Fruit fly (Drosophila melanogaster) whole organism, embryonic: ENCODE data around the gene bor.
A peak's percentile ranks its signal among the peaks of the same experiment; 100 is the strongest.

ENCODE experiments used
- ATbp ChIP-seq: fragments of 200-800 bp; sonication (Bioruptor generic); optimal IDR thresholded peaks from 2 replicates; lab custom pipeline; 2017; ENCODE audit warnings: missing biosample characterization, mild to moderate bottlenecking, missing genetic modification characterization, missing genetic modification reagents
- Adf1 ChIP-seq: fragments of 200-800 bp; sonication (Bioruptor generic); IDR thresholded peaks from 2 replicates; pipeline ENCODE4 v1.3.6; 2022; ENCODE audit warnings: missing biosample characterization, missing genetic modification characterization
- B-H2 ChIP-seq: fragments of 200-800 bp; sonication (Bioruptor generic); optimal IDR thresholded peaks from 2 replicates; lab custom pipeline; 2018; ENCODE audit warnings: missing biosample characterization, mild to moderate bottlenecking, missing genetic modification characterization
- Bgb ChIP-seq: fragments of 200-800 bp; sonication (Bioruptor generic); IDR thresholded peaks from 2 replicates; pipeline ENCODE4 v1.3.6; 2022; ENCODE audit warnings: missing biosample characterization, missing genetic modification characterization; ENCODE audit not compliant: partially characterized antibody
- CG10543 ChIP-seq: fragments of 200-800 bp; sonication (Bioruptor generic); optimal IDR thresholded peaks from 3 replicates; lab custom pipeline; 2017; ENCODE audit warnings: missing biosample characterization, mild to moderate bottlenecking, missing genetic modification characterization, moderate library complexity
- CG11723 ChIP-seq: fragments of 200-800 bp; sonication (Bioruptor generic); optimal IDR thresholded peaks from 2 replicates; lab custom pipeline; 2017; ENCODE audit warnings: missing biosample characterization, mild to moderate bottlenecking, missing genetic modification characterization
- CG12219 ChIP-seq: fragments of 200-800 bp; sonication (Bioruptor generic); optimal IDR thresholded peaks from 3 replicates; lab custom pipeline; 2018; ENCODE audit warnings: missing biosample characterization, mild to moderate bottlenecking, missing genetic modification characterization
- CG13123 ChIP-seq: fragments of 200-800 bp; sonication (Bioruptor generic); optimal IDR thresholded peaks from 2 replicates; lab custom pipeline; 2016; ENCODE audit warnings: missing biosample characterization, missing genetic modification characterization
- CG1529 ChIP-seq: fragments of 200-800 bp; sonication (Bioruptor generic); optimal IDR thresholded peaks from 3 replicates; lab custom pipeline; 2018; ENCODE audit warnings: missing biosample characterization, missing genetic modification characterization
- CG16779 ChIP-seq: fragments of 200-800 bp; sonication (Bioruptor generic); IDR thresholded peaks from 2 replicates; pipeline ENCODE4 v1.3.6; 2022; ENCODE audit warnings: missing biosample characterization, missing genetic modification characterization
- CG17568 ChIP-seq: fragments of 200-800 bp; sonication (Bioruptor generic); optimal IDR thresholded peaks from 2 replicates; lab custom pipeline; 2018; ENCODE audit warnings: missing biosample characterization, mild to moderate bottlenecking, missing genetic modification characterization, moderate library complexity
- CG2116 ChIP-seq: fragments of 200-800 bp; sonication (Bioruptor generic); optimal IDR thresholded peaks from 3 replicates; lab custom pipeline; 2018; ENCODE audit warnings: missing biosample characterization, mild to moderate bottlenecking, missing genetic modification characterization
- CG31365 ChIP-seq: fragments of 200-800 bp; sonication (Bioruptor generic); optimal IDR thresholded peaks from 2 replicates; lab custom pipeline; 2018; ENCODE audit warnings: missing biosample characterization, mild to moderate bottlenecking, missing genetic modification characterization
- CG3163 ChIP-seq: fragments of 200-800 bp; sonication (Bioruptor generic); optimal IDR thresholded peaks from 3 replicates; lab custom pipeline; 2016; ENCODE audit warnings: missing biosample characterization, missing genetic modification characterization
- CG34422 ChIP-seq: fragments of 200-800 bp; sonication (Bioruptor generic); IDR thresholded peaks from 3 replicates; pipeline ENCODE4 v1.3.6; 2022; ENCODE audit warnings: missing biosample characterization, missing genetic modification characterization
- CG3838 ChIP-seq: fragments of 200-800 bp; sonication (Bioruptor generic); optimal IDR thresholded peaks from 3 replicates; lab custom pipeline; 2016; ENCODE audit warnings: missing biosample characterization, missing genetic modification characterization
- CG4730 ChIP-seq: fragments of 200-800 bp; sonication (Bioruptor generic); IDR thresholded peaks from 2 replicates; pipeline ENCODE4 v1.3.6; 2022; ENCODE audit warnings: missing biosample characterization, missing genetic modification characterization
- CG6175 ChIP-seq: fragments of 200-800 bp; sonication (Bioruptor generic); IDR thresholded peaks from 3 replicates; pipeline ENCODE4 v1.3.6; 2022; ENCODE audit warnings: missing biosample characterization, missing genetic modification characterization
- CG7357 ChIP-seq: fragments of 200-800 bp; sonication (Bioruptor generic); IDR thresholded peaks from 3 replicates; pipeline ENCODE4 v1.3.6; 2022; ENCODE audit warnings: missing biosample characterization, missing genetic modification characterization
- CG8924 ChIP-seq: fragments of 200-800 bp; optimal IDR thresholded peaks from 3 replicates; lab custom pipeline; 2019; ENCODE audit warnings: missing biosample characterization, mild to moderate bottlenecking, missing genetic modification characterization, moderate library complexity
- CG9876 ChIP-seq: fragments of 200-800 bp; sonication (Bioruptor generic); optimal IDR thresholded peaks from 2 replicates; lab custom pipeline; 2016; ENCODE audit warnings: missing biosample characterization, missing genetic modification characterization
- CTCF ChIP-seq: fragments of 200-800 bp; sonication (Bioruptor generic); optimal IDR thresholded peaks from 2 replicates; lab custom pipeline; 2017; ENCODE audit warnings: missing biosample characterization, mild to moderate bottlenecking, missing genetic modification characterization, moderate library complexity
- D ChIP-seq, 2 experiments: fragments of 200-800 bp in 1 of 2; fragments of >200 bp in 1 of 2; sonication (Bioruptor generic) in 1 of 2; optimal IDR thresholded peaks; 2 replicates in 1 of 2; 3 replicates in 1 of 2; lab custom pipeline; 2017; ENCODE audit warnings: mild to moderate bottlenecking in 1 of 2, missing biosample characterization in 1 of 2, missing genetic modification characterization in 1 of 2, missing genetic modification reagents in 1 of 2
- E2f1 ChIP-seq: fragments of 200-800 bp; sonication (Bioruptor generic); IDR thresholded peaks from 2 replicates; pipeline ENCODE4 v1.3.6; 2022; ENCODE audit warnings: missing biosample characterization, missing genetic modification characterization
- E2f2 ChIP-seq: fragments of 200-800 bp; sonication (Bioruptor generic); IDR thresholded peaks from 2 replicates; pipeline ENCODE4 v1.3.6; 2022; ENCODE audit warnings: missing biosample characterization, missing genetic modification characterization
- Ets97D ChIP-seq: fragments of 200-800 bp; sonication (Bioruptor generic); optimal IDR thresholded peaks from 3 replicates; lab custom pipeline; 2016; ENCODE audit warnings: missing biosample characterization, missing genetic modification characterization
- Hey ChIP-seq: fragments of 200-800 bp; sonication (Bioruptor generic); optimal IDR thresholded peaks from 3 replicates; lab custom pipeline; 2018; ENCODE audit warnings: missing biosample characterization, mild to moderate bottlenecking, missing genetic modification characterization
- Nf-YA ChIP-seq: fragments of 200-800 bp; sonication (Bioruptor generic); IDR thresholded peaks from 2 replicates; pipeline ENCODE4 v1.3.6; 2022; ENCODE audit warnings: missing biosample characterization, missing genetic modification characterization
- Six4 ChIP-seq: fragments of 200-800 bp; sonication (Bioruptor generic); optimal IDR thresholded peaks from 2 replicates; lab custom pipeline; 2016; ENCODE audit warnings: missing biosample characterization, missing genetic modification characterization
- YL-1 ChIP-seq: fragments of 200-800 bp; sonication (Bioruptor generic); optimal IDR thresholded peaks from 3 replicates; lab custom pipeline; 2017; ENCODE audit warnings: missing biosample characterization, mild to moderate bottlenecking, missing genetic modification characterization
- ab ChIP-seq: fragments of 200-800 bp; sonication (Bioruptor generic); optimal IDR thresholded peaks from 2 replicates; lab custom pipeline; 2016; ENCODE audit warnings: missing biosample characterization, missing genetic modification characterization
- cad ChIP-seq: fragments of >200 bp; optimal IDR thresholded peaks from 2 replicates; lab custom pipeline; 2017; ENCODE audit warnings: missing biosample characterization, missing genetic modification characterization
- chinmo ChIP-seq: fragments of 200-800 bp; sonication (Bioruptor generic); IDR thresholded peaks from 4 replicates; pipeline ENCODE4 v1.3.6; 2022; ENCODE audit warnings: missing biosample characterization, missing genetic modification characterization; ENCODE audit not compliant: partially characterized antibody
- emc ChIP-seq: fragments of 200-800 bp; sonication (Bioruptor generic); optimal IDR thresholded peaks from 2 replicates; lab custom pipeline; 2016; ENCODE audit warnings: missing biosample characterization, missing genetic modification characterization
- ewg ChIP-seq: fragments of 200-800 bp; sonication (Bioruptor generic); optimal IDR thresholded peaks from 3 replicates; lab custom pipeline; 2017; ENCODE audit warnings: mild to moderate bottlenecking, missing biosample characterization, missing genetic modification reagents, missing genetic modification characterization
- eyg ChIP-seq: fragments of 200-800 bp; sonication (Bioruptor generic); optimal IDR thresholded peaks from 3 replicates; lab custom pipeline; 2016; ENCODE audit warnings: missing biosample characterization, missing genetic modification characterization
- fd96Cb ChIP-seq: fragments of 200-800 bp; sonication (Bioruptor generic); optimal IDR thresholded peaks from 2 replicates; lab custom pipeline; 2018; ENCODE audit warnings: missing biosample characterization, mild to moderate bottlenecking, missing genetic modification characterization, moderate library complexity
- ftz-f1 ChIP-seq: fragments of 200-800 bp; sonication (Bioruptor generic); optimal IDR thresholded peaks from 2 replicates; lab custom pipeline; 2016; ENCODE audit warnings: missing biosample characterization, missing genetic modification characterization
- gem ChIP-seq: fragments of 200-800 bp; sonication (Bioruptor generic); optimal IDR thresholded peaks from 2 replicates; lab custom pipeline; 2019; ENCODE audit warnings: missing biosample characterization, mild to moderate bottlenecking, missing genetic modification characterization, moderate library complexity
- gfzf ChIP-seq: fragments of 200-800 bp; sonication (Bioruptor generic); optimal IDR thresholded peaks from 2 replicates; lab custom pipeline; 2016; ENCODE audit warnings: missing biosample characterization, mild to moderate bottlenecking, missing genetic modification characterization, moderate library complexity
- grn ChIP-seq: fragments of 200-800 bp; sonication (Bioruptor generic); optimal IDR thresholded peaks from 3 replicates; lab custom pipeline; 2017; ENCODE audit warnings: missing biosample characterization, missing genetic modification characterization
- lola ChIP-seq, 3 experiments: fragments of >200 bp in 2 of 3; fragments of 200-800 bp in 1 of 3; sonication (Bioruptor generic) in 1 of 3; optimal IDR thresholded peaks; 2 replicates each; lab custom pipeline; 2017 to 2019; ENCODE audit warnings: missing biosample characterization in 3 of 3, missing genetic modification characterization in 3 of 3, mild to moderate bottlenecking in 1 of 3, moderate library complexity in 1 of 3
- mam ChIP-seq: fragments of 200-800 bp; sonication (Bioruptor generic); optimal IDR thresholded peaks from 3 replicates; lab custom pipeline; 2016; ENCODE audit warnings: missing biosample characterization, missing genetic modification characterization
- peb ChIP-seq: fragments of 200-800 bp; sonication (Bioruptor generic); IDR thresholded peaks from 2 replicates; pipeline ENCODE4 v1.3.6; 2022; ENCODE audit warnings: missing biosample characterization, missing genetic modification characterization
- pho ChIP-seq: fragments of 200-800 bp; sonication (Bioruptor generic); optimal IDR thresholded peaks from 2 replicates; lab custom pipeline; 2016; ENCODE audit warnings: missing biosample characterization, missing genetic modification characterization
- pum ChIP-seq: fragments of 200-800 bp; sonication (Bioruptor generic); optimal IDR thresholded peaks from 2 replicates; lab custom pipeline; 2016; ENCODE audit warnings: missing biosample characterization, missing genetic modification characterization
- shn ChIP-seq: fragments of 200-800 bp; sonication (Bioruptor generic); optimal IDR thresholded peaks from 3 replicates; lab custom pipeline; 2016; ENCODE audit warnings: missing biosample characterization, missing genetic modification characterization
- sna ChIP-seq: fragments of 200-800 bp; sonication (Bioruptor generic); IDR thresholded peaks from 2 replicates; pipeline ENCODE4 v1.3.6; 2022; ENCODE audit warnings: missing biosample characterization, missing genetic modification characterization; ENCODE audit not compliant: partially characterized antibody
- tap ChIP-seq: fragments of 200-800 bp; optimal IDR thresholded peaks from 3 replicates; lab custom pipeline; 2019; ENCODE audit warnings: missing biosample characterization, mild to moderate bottlenecking, missing genetic modification characterization, moderate library complexity
- vfl ChIP-seq: fragments of 200-800 bp; sonication (Bioruptor generic); optimal IDR thresholded peaks from 2 replicates; lab custom pipeline; 2016; ENCODE audit warnings: missing biosample characterization, missing genetic modification characterization
- wek ChIP-seq: fragments of 200-800 bp; sonication (Bioruptor generic); optimal IDR thresholded peaks from 3 replicates; lab custom pipeline; 2018; ENCODE audit warnings: missing biosample characterization, mild to moderate bottlenecking, missing genetic modification characterization, moderate library complexity
- z ChIP-seq: fragments of 200-800 bp; sonication (Bioruptor generic); IDR thresholded peaks from 3 replicates; pipeline ENCODE4 v1.3.6; 2022; ENCODE audit warnings: missing biosample characterization, missing genetic modification characterization

The bor gene

DNA sequence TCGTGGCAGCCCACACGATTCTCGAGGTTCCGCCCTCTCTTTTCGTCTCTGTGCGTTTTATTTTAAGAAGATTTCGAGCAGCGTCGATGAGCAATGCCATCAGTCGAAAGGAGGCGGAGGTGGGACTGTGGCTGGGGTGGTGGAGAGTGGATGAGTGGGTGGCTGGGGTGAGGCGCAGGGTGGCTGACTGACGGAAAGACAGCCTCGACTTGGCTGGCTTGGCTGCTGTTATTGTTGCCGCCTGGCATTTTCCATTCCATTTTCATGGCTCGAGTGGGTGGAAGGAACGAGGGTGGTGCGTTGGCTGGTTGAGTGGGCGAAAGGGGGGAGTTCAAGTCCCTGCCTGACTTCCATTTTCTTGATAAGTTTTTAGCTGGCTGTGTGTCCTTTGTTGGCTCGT, 7.8 kb downstream of the bor start (continued):
- TF ChIP-seq ftz-f1 (GFP tag; lab: Kevin White, UChicago) (peak; percentile 14), B-H2 (GFP tag; lab: Kevin White, UChicago) (peak; percentile 31), D (optimal IDR thresholded peaks at IDR 0.05; lab: Kevin White, UChicago) (no peak), D (GFP tag; optimal IDR thresholded peaks at IDR 0.05; lab: Kevin White, UChicago) (no peak), YL-1 (GFP tag; lab: Kevin White, UChicago) (no peak), vfl (GFP tag; lab: Kevin White, UChicago) (no peak), Six4 (GFP tag; lab: Kevin White, UChicago) (no peak), CG1529 (GFP tag; lab: Kevin White, UChicago) (no peak), CG10543 (GFP tag; lab: Kevin White, UChicago) (peak; percentile 91), Adf1 (GFP tag; lab: Robert Waterston, UW) (peak; percentile 70), CG7357 (GFP tag; lab: Robert Waterston, UW) (no peak), CG31365 (peak; percentile 2), eyg (GFP tag; lab: Kevin White, UChicago) (no peak), CG4730 (GFP tag; lab: Robert Waterston, UW) (no peak), CG3838 (GFP tag; lab: Kevin White, UChicago) (no peak), fd96Cb (no peak), CTCF (GFP tag; lab: Kevin White, UChicago) (no peak), sna (GFP tag; lab: Robert Waterston, UW) (no peak), CG34422 (GFP tag; lab: Robert Waterston, UW) (0 out of 3 replicates have a peak, but pooled peaks have one; percentile 24), ab (GFP tag; lab: Kevin White, UChicago) (no peak), CG12219 (GFP tag; lab: Kevin White, UChicago) (no peak), E2f2 (GFP tag; lab: Robert Waterston, UW) (no peak), CG11723 (GFP tag; lab: Kevin White, UChicago) (no peak), tap (no peak), lola (GFP tag; optimal IDR thresholded peaks at IDR 0.05; lab: Kevin White, UChicago) (no peak), CG6175 (GFP tag; lab: Robert Waterston, UW) (0 out of 3 replicates have a peak, but pooled peaks have one; percentile 54), gfzf (GFP tag; lab: Kevin White, UChicago) (no peak), Hey (peak; percentile 3), CG3163 (GFP tag; lab: Kevin White, UChicago) (no peak), Nf-YA (GFP tag; lab: Robert Waterston, UW) (no peak), ewg (GFP tag; lab: Kevin White, UChicago) (no peak), pum (GFP tag; lab: Kevin White, UChicago) (no peak), ATbp (GFP tag; lab: Kevin White, UChicago) (no peak), z (GFP tag; lab: Robert Waterston, UW) (no peak; the same call in 2 of the 3 replicates), CG16779 (0 out of 2 replicates have a peak, but pooled peaks have one; percentile 37), Ets97D (GFP tag; lab: Kevin White, UChicago) (no peak), wek (GFP tag; lab: Kevin White, UChicago) (no peak), chinmo (peak; percentile 87; the same call in 3 of the 4 replicates), CG9876 (GFP tag; lab: Kevin White, UChicago) (no peak), Bgb (GFP tag; lab: Robert Waterston, UW) (peak; percentile 32; the same call in 1 of the 2 replicates), cad (GFP tag; lab: Kevin White, UChicago) (no peak), CG17568 (GFP tag; lab: Kevin White, UChicago) (no peak), peb (GFP tag; lab: Robert Waterston, UW) (no peak), mam (GFP tag; lab: Kevin White, UChicago) (no peak), E2f1 (GFP tag; lab: Robert Waterston, UW) (no peak), gem (tag; lab: Kevin White, UChicago) (no peak), shn (GFP tag; lab: Kevin White, UChicago) (no peak), emc (GFP tag; lab: Kevin White, UChicago) (no peak), pho (GFP tag; lab: Kevin White, UChicago) (no peak), CG13123 (GFP tag; lab: Kevin White, UChicago) (no peak), CG8924 (tag; lab: Kevin White, UChicago) (no peak), CG2116 (GFP tag; lab: Kevin White, UChicago) (no peak), grn (no peak)
